Fruit fly (Drosophila melanogaster) whole organism, embryonic: ENCODE results near the gene Ets97D.

ENCODE experiments used
- ATbp ChIP-seq: fragments of 200-800 bp; sonication (Bioruptor generic); optimal IDR thresholded peaks from 2 replicates; lab custom pipeline; 2017; ENCODE audit warnings: missing biosample characterization, mild to moderate bottlenecking, missing genetic modification characterization, missing genetic modification reagents
- Atf6 ChIP-seq: fragments of 200-800 bp; sonication (Bioruptor generic); IDR thresholded peaks from 2 replicates; pipeline ENCODE4 v1.3.6; 2022; ENCODE audit warnings: missing biosample characterization, missing genetic modification characterization
- BEAF-32 ChIP-seq: fragments of 200-800 bp; sonication (Bioruptor generic); optimal IDR thresholded peaks from 3 replicates; lab custom pipeline; 2017; ENCODE audit warnings: missing biosample characterization, missing genetic modification characterization, mild to moderate bottlenecking, moderate library complexity, missing genetic modification reagents
- BtbVII ChIP-seq: fragments of 200-800 bp; sonication (Bioruptor generic); optimal IDR thresholded peaks from 3 replicates; lab custom pipeline; 2017; ENCODE audit warnings: missing biosample characterization, mild to moderate bottlenecking, missing genetic modification characterization
- CG11398 ChIP-seq: fragments of 200-800 bp; sonication (Bioruptor generic); optimal IDR thresholded peaks from 2 replicates; lab custom pipeline; 2016; ENCODE audit warnings: missing biosample characterization, missing genetic modification characterization
- CG11723 ChIP-seq: fragments of 200-800 bp; sonication (Bioruptor generic); optimal IDR thresholded peaks from 2 replicates; lab custom pipeline; 2017; ENCODE audit warnings: missing biosample characterization, mild to moderate bottlenecking, missing genetic modification characterization
- CG12071 ChIP-seq: fragments of 200-800 bp; sonication (Bioruptor generic); optimal IDR thresholded peaks from 3 replicates; lab custom pipeline; 2018; ENCODE audit warnings: missing biosample characterization, mild to moderate bottlenecking, missing genetic modification characterization
- CG1233 ChIP-seq: fragments of 200-800 bp; sonication (Bioruptor generic); optimal IDR thresholded peaks from 4 replicates; lab custom pipeline; 2018; ENCODE audit warnings: missing biosample characterization, mild to moderate bottlenecking, missing genetic modification characterization
- CG12769 ChIP-seq: fragments of 200-800 bp; sonication (Bioruptor generic); optimal IDR thresholded peaks from 2 replicates; lab custom pipeline; 2019; ENCODE audit warnings: missing biosample characterization, mild to moderate bottlenecking, missing genetic modification characterization, moderate library complexity
- CG14965 ChIP-seq: fragments of 200-800 bp; sonication (Bioruptor generic); optimal IDR thresholded peaks from 2 replicates; lab custom pipeline; 2016; ENCODE audit warnings: missing biosample characterization, missing genetic modification characterization, borderline replicate concordance
- CG1603 ChIP-seq: fragments of 200-800 bp; sonication (Bioruptor generic); optimal IDR thresholded peaks from 2 replicates; lab custom pipeline; 2019; ENCODE audit warnings: missing biosample characterization, mild to moderate bottlenecking, missing genetic modification characterization, moderate library complexity
- CG16779 ChIP-seq: fragments of 200-800 bp; sonication (Bioruptor generic); IDR thresholded peaks from 2 replicates; pipeline ENCODE4 v1.3.6; 2022; ENCODE audit warnings: missing biosample characterization, missing genetic modification characterization
- CG16863 ChIP-seq: fragments of 200-800 bp; sonication (Bioruptor generic); optimal IDR thresholded peaks from 3 replicates; lab custom pipeline; 2016; ENCODE audit warnings: missing biosample characterization, missing genetic modification characterization
- CG17359 ChIP-seq: fragments of 200-800 bp; sonication (Bioruptor generic); optimal IDR thresholded peaks from 3 replicates; lab custom pipeline; 2018; ENCODE audit warnings: missing biosample characterization, mild to moderate bottlenecking, missing genetic modification characterization, moderate library complexity
- CG1792 ChIP-seq: fragments of 200-800 bp; sonication (Bioruptor generic); optimal IDR thresholded peaks from 2 replicates; lab custom pipeline; 2016; ENCODE audit warnings: missing biosample characterization, missing genetic modification characterization
- CG2129 ChIP-seq: fragments of 200-800 bp; sonication (Bioruptor generic); IDR thresholded peaks from 2 replicates; pipeline ENCODE4 v1.3.6; 2022; ENCODE audit warnings: missing biosample characterization, missing genetic modification characterization; ENCODE audit not compliant: partially characterized antibody
- CG33213 ChIP-seq: fragments of 200-800 bp; sonication (Bioruptor generic); optimal IDR thresholded peaks from 3 replicates; lab custom pipeline; 2016; ENCODE audit warnings: missing biosample characterization, missing genetic modification characterization
- CG4617 ChIP-seq: fragments of 200-800 bp; sonication (Bioruptor generic); optimal IDR thresholded peaks from 3 replicates; lab custom pipeline; 2016; ENCODE audit warnings: missing biosample characterization, missing genetic modification characterization, borderline replicate concordance
- CG4854 ChIP-seq: fragments of 200-800 bp; sonication (Bioruptor generic); optimal IDR thresholded peaks from 2 replicates; lab custom pipeline; 2016; ENCODE audit warnings: missing biosample characterization, missing genetic modification characterization, inconsistent platforms
- CG6654 ChIP-seq: fragments of 200-800 bp; sonication (Bioruptor generic); optimal IDR thresholded peaks from 2 replicates; lab custom pipeline; 2017; ENCODE audit warnings: missing biosample characterization, mild to moderate bottlenecking, missing genetic modification characterization
- CG6683 ChIP-seq: fragments of 200-800 bp; sonication (Bioruptor generic); optimal IDR thresholded peaks from 2 replicates; lab custom pipeline; 2017; ENCODE audit warnings: missing biosample characterization, mild to moderate bottlenecking, missing genetic modification characterization, missing genetic modification reagents
- CG6689 ChIP-seq: fragments of 200-800 bp; sonication (Bioruptor generic); IDR thresholded peaks from 2 replicates; pipeline ENCODE4 v1.3.6; 2022; ENCODE audit warnings: missing biosample characterization, missing genetic modification characterization
- CG6791 ChIP-seq: fragments of 200-800 bp; sonication (Bioruptor generic); IDR thresholded peaks from 3 replicates; pipeline ENCODE4 v1.3.6; 2022; ENCODE audit warnings: missing biosample characterization, missing genetic modification characterization; ENCODE audit not compliant: partially characterized antibody
- CG8290 ChIP-seq, 3 experiments: fragments of 200-800 bp; sonication (Bioruptor generic); optimal IDR thresholded peaks; 2 replicates each; lab custom pipeline; 2016 to 2019; ENCODE audit warnings: missing biosample characterization in 3 of 3, missing genetic modification characterization in 3 of 3, mild to moderate bottlenecking in 2 of 3, moderate library complexity in 1 of 3
- CoRest ChIP-seq: fragments of 200-800 bp; sonication (Bioruptor generic); optimal IDR thresholded peaks from 3 replicates; lab custom pipeline; 2018; ENCODE audit warnings: missing biosample characterization, mild to moderate bottlenecking, missing genetic modification characterization, moderate library complexity
- Drgx ChIP-seq: fragments of 200-800 bp; sonication (Bioruptor generic); IDR thresholded peaks from 2 replicates; pipeline ENCODE4 v1.3.6; 2022; ENCODE audit warnings: missing biosample characterization, missing genetic modification characterization
- Gsc ChIP-seq: fragments of 200-800 bp; sonication (Bioruptor generic); IDR thresholded peaks from 2 replicates; pipeline ENCODE4 v1.3.6; 2022; ENCODE audit warnings: missing biosample characterization, missing genetic modification characterization
- HHEX ChIP-seq: fragments of 200-800 bp; sonication (Bioruptor generic); optimal IDR thresholded peaks from 3 replicates; lab custom pipeline; 2017; ENCODE audit warnings: missing biosample characterization, mild to moderate bottlenecking, missing genetic modification characterization, missing genetic modification reagents
- Hr51 ChIP-seq, 2 experiments: fragments of 200-800 bp; sonication (Bioruptor generic); optimal IDR thresholded peaks; 2 replicates in 1 of 2; 3 replicates in 1 of 2; lab custom pipeline; 2016 to 2018; ENCODE audit warnings: missing biosample characterization in 2 of 2, missing genetic modification characterization in 2 of 2, mild to moderate bottlenecking in 1 of 2, moderate library complexity in 1 of 2
- Jarid2 ChIP-seq: fragments of 200-800 bp; sonication (Bioruptor generic); optimal IDR thresholded peaks from 3 replicates; lab custom pipeline; 2017; ENCODE audit warnings: mild to moderate bottlenecking, missing biosample characterization, missing genetic modification reagents, missing genetic modification characterization
- Lim3 ChIP-seq: fragments of 200-800 bp; sonication (Bioruptor generic); IDR thresholded peaks from 2 replicates; pipeline ENCODE4 v1.3.6; 2022; ENCODE audit warnings: missing biosample characterization, missing genetic modification characterization
- MBD-R2 ChIP-seq: fragments of 200-800 bp; sonication (Bioruptor generic); IDR thresholded peaks from 2 replicates; pipeline ENCODE4 v1.3.6; 2022; ENCODE audit warnings: missing biosample characterization, missing genetic modification characterization
- Mad ChIP-seq: fragments of 200-800 bp; sonication (Bioruptor generic); optimal IDR thresholded peaks from 2 replicates; lab custom pipeline; 2016; ENCODE audit warnings: missing biosample characterization, missing genetic modification characterization
- NFAT ChIP-seq: fragments of 200-800 bp; sonication (Bioruptor generic); IDR thresholded peaks from 2 replicates; pipeline ENCODE4 v1.3.6; 2022; ENCODE audit warnings: missing biosample characterization, missing genetic modification characterization
- Sox100B ChIP-seq: fragments of 200-800 bp; sonication (Bioruptor generic); optimal IDR thresholded peaks from 3 replicates; lab custom pipeline; 2018; ENCODE audit warnings: missing biosample characterization, mild to moderate bottlenecking, missing genetic modification characterization
- Sry-β ChIP-seq: fragments of 200-800 bp; sonication (Bioruptor generic); optimal IDR thresholded peaks from 2 replicates; lab custom pipeline; 2018; ENCODE audit warnings: missing biosample characterization, mild to moderate bottlenecking, missing genetic modification characterization, moderate library complexity
- al ChIP-seq: fragments of 200-800 bp; sonication (Bioruptor generic); IDR thresholded peaks from 2 replicates; pipeline ENCODE4 v1.3.6; 2022; ENCODE audit warnings: missing biosample characterization, missing genetic modification characterization
- dan ChIP-seq: fragments of 200-800 bp; sonication (Bioruptor generic); IDR thresholded peaks from 2 replicates; pipeline ENCODE4 v1.3.6; 2022; ENCODE audit warnings: missing biosample characterization, missing genetic modification characterization
- dpn ChIP-seq, 2 experiments: fragments of 200-800 bp; sonication (Bioruptor generic); optimal IDR thresholded peaks; 3 replicates each; lab custom pipeline; 2016; ENCODE audit warnings: missing biosample characterization in 2 of 2, missing genetic modification characterization in 2 of 2
- fd3F ChIP-seq: fragments of 200-800 bp; sonication (Bioruptor generic); optimal IDR thresholded peaks from 2 replicates; lab custom pipeline; 2018; ENCODE audit warnings: missing biosample characterization, mild to moderate bottlenecking, missing genetic modification characterization, moderate library complexity
- fd64A ChIP-seq: fragments of 200-800 bp; sonication (Bioruptor generic); optimal IDR thresholded peaks from 3 replicates; lab custom pipeline; 2018; ENCODE audit warnings: missing biosample characterization, mild to moderate bottlenecking, missing genetic modification characterization
- her ChIP-seq: fragments of 200-800 bp; sonication (Bioruptor generic); optimal IDR thresholded peaks from 2 replicates; lab custom pipeline; 2016; ENCODE audit warnings: missing biosample characterization, missing genetic modification characterization
- jing ChIP-seq: fragments of 200-800 bp; sonication (Bioruptor generic); optimal IDR thresholded peaks from 2 replicates; lab custom pipeline; 2018; ENCODE audit warnings: missing biosample characterization, mild to moderate bottlenecking, missing genetic modification characterization
- pan ChIP-seq, 4 experiments: fragments of >200 bp in 3 of 4; fragments of 200-800 bp in 1 of 4; sonication (Bioruptor generic) in 1 of 4; optimal IDR thresholded peaks in 3 of 4; IDR thresholded peaks in 1 of 4; 2 replicates each; pipeline versions ENCODE4 v1.3.6 to Lab custom; 2017 to 2022; ENCODE audit warnings: missing biosample characterization in 2 of 4, missing genetic modification characterization in 2 of 4, mixed read lengths in 1 of 4
- ranshi ChIP-seq: fragments of 200-800 bp; sonication (Bioruptor generic); IDR thresholded peaks from 2 replicates; pipeline ENCODE4 v1.3.6; 2022; ENCODE audit warnings: missing biosample characterization, missing genetic modification characterization
- ttk ChIP-seq: fragments of 200-800 bp; sonication (Bioruptor generic); IDR thresholded peaks from 2 replicates; pipeline ENCODE4 v2.1.2; 2022; ENCODE audit warnings: missing biosample characterization, missing genetic modification characterization
- usp ChIP-seq: fragments of >200 bp; optimal IDR thresholded peaks from 2 replicates; lab custom pipeline; 2017; ENCODE audit warnings: missing biosample characterization, missing genetic modification characterization
- vvl ChIP-seq: fragments of 200-800 bp; sonication (Bioruptor generic); IDR thresholded peaks from 2 replicates; pipeline ENCODE4 v1.3.6; 2022; ENCODE audit warnings: missing biosample characterization, missing genetic modification characterization
- zfh1 ChIP-seq: fragments of 200-800 bp; sonication (Bioruptor generic); IDR thresholded peaks from 3 replicates; pipeline ENCODE4 v1.3.6; 2022; ENCODE audit warnings: missing biosample characterization, missing genetic modification characterization

Gene Ets97D

dm6 chr3R:26908750-26909149 is 3.9 kb downstream of the Ets97D start (continued):
- no peak for TF ChIP-seq CG8290 (GFP tag; optimal IDR thresholded peaks at IDR 0.05; lab: Kevin White, UChicago)
- TF ChIP-seq CG8290 (tag; optimal IDR thresholded peaks at IDR 0.05; lab: Kevin White, UChicago): peak in 1 of 2 experiments; percentile 52
- TF ChIP-seq dpn (GFP tag; optimal IDR thresholded peaks at IDR 0.05; lab: Kevin White, UChicago): no peak
- no peak for TF ChIP-seq CG1792 (GFP tag; lab: Kevin White, UChicago)
- TF ChIP-seq BtbVII (GFP tag; lab: Kevin White, UChicago): no peak
- no peak for TF ChIP-seq CG16779 (GFP tag; lab: Robert Waterston, UW)
- no peak for TF ChIP-seq CG2129
- peak; percentile 37 for TF ChIP-seq CG11723 (GFP tag; lab: Kevin White, UChicago)
- TF ChIP-seq fd3F: no peak
- TF ChIP-seq ttk (GFP tag; lab: Robert Waterston, UW): no peak
- no peak for TF ChIP-seq BEAF-32 (GFP tag; lab: Kevin White, UChicago)
- TF ChIP-seq CG17359 (tag; lab: Kevin White, UChicago): peak; percentile 16
- no peak for TF ChIP-seq ranshi (GFP tag; lab: Robert Waterston, UW)
- no peak for TF ChIP-seq Gsc
- TF ChIP-seq CoRest: no peak
- peak; percentile 48 for TF ChIP-seq Atf6
- no peak for TF ChIP-seq CG4854 (GFP tag; lab: Kevin White, UChicago)
- TF ChIP-seq Sry-β (GFP tag; lab: Kevin White, UChicago): no peak
- no peak for TF ChIP-seq CG33213 (GFP tag; lab: Kevin White, UChicago)
- TF ChIP-seq her (GFP tag; lab: Kevin White, UChicago): no peak
- no peak for TF ChIP-seq CG6683 (GFP tag; lab: Kevin White, UChicago)
- no peak for TF ChIP-seq Hr51 (GFP tag; optimal IDR thresholded peaks at IDR 0.05; lab: Kevin White, UChicago)
- TF ChIP-seq jing (GFP tag; lab: Kevin White, UChicago): no peak
- TF ChIP-seq CG11398 (GFP tag; lab: Kevin White, UChicago): no peak
- peak; percentile 71 for TF ChIP-seq ATbp (GFP tag; lab: Kevin White, UChicago)
- TF ChIP-seq dan (GFP tag; lab: Robert Waterston, UW): no peak
- TF ChIP-seq zfh1 (GFP tag; lab: Robert Waterston, UW): no peak
- TF ChIP-seq CG1233 (GFP tag; lab: Kevin White, UChicago): peak; percentile 33
- TF ChIP-seq CG16863 (GFP tag; lab: Kevin White, UChicago): no peak
- no peak for TF ChIP-seq Drgx (GFP tag; lab: Robert Waterston, UW)
- TF ChIP-seq al: no peak
- TF ChIP-seq MBD-R2 (GFP tag; lab: Robert Waterston, UW): no peak
- no peak for TF ChIP-seq usp
- no peak for TF ChIP-seq pan (optimal IDR thresholded peaks at IDR 0.05; lab: Kevin White, UChicago)
- peak in 1 of 2 experiments; percentile 15 for TF ChIP-seq pan (GFP tag; optimal IDR thresholded peaks at IDR 0.05 in 1 of 2, IDR thresholded peaks at IDR 0.05 in 1 of 2)
- peak; percentile 36 for TF ChIP-seq CG1603 (tag; lab: Kevin White, UChicago)
- peak; percentile 29 for TF ChIP-seq Sox100B
- no peak for TF ChIP-seq CG14965 (GFP tag; lab: Kevin White, UChicago)
- TF ChIP-seq CG6689 (GFP tag; lab: Robert Waterston, UW): peak; percentile 26; the same call in 1 of the 2 replicates
- TF ChIP-seq CG12071 (GFP tag; lab: Kevin White, UChicago): peak; percentile 31
- TF ChIP-seq vvl (GFP tag; lab: Robert Waterston, UW): peak; percentile 44
- no peak for TF ChIP-seq CG6654
- TF ChIP-seq Lim3 (GFP tag; lab: Robert Waterston, UW): no peak
- TF ChIP-seq NFAT (GFP tag; lab: Robert Waterston, UW): no peak
- TF ChIP-seq CG6791: no peak
- TF ChIP-seq fd64A (GFP tag; lab: Kevin White, UChicago): peak; percentile 72
- no peak for TF ChIP-seq CG4617
- TF ChIP-seq HHEX (GFP tag; lab: Kevin White, UChicago): peak; percentile 31
- TF ChIP-seq Jarid2: no peak
- no peak for TF ChIP-seq Mad (GFP tag; lab: Kevin White, UChicago)
- TF ChIP-seq CG12769 (tag; lab: Kevin White, UChicago): peak; percentile 32
